Worm (Caenorhabditis elegans) whole organism, young adult: ENCODE measurements around the gene twk-16.

Experiments
- B0035.1 ChIP-seq: sonication (generic microtip); optimal IDR thresholded peaks from 2 replicates; lab custom pipeline; 2016; ENCODE audit warnings: missing genetic modification characterization, mild to moderate bottlenecking, missing compliant biosample characterization, missing genotype, missing genetic modification reagents
- B0336.3 ChIP-seq: fragments of 200-800 bp; sonication (Bioruptor generic); IDR thresholded peaks from 2 replicates; pipeline ENCODE4 v1.3.6; 2022; ENCODE audit warnings: missing genetic modification characterization, missing compliant biosample characterization
- F33H1.4 ChIP-seq: fragments of 200-800 bp; sonication (Bioruptor generic); IDR thresholded peaks from 2 replicates; pipeline ENCODE4 v1.3.6; 2022; ENCODE audit warnings: missing genetic modification reagents, missing genetic modification characterization, missing compliant biosample characterization
- F37B4.10 ChIP-seq: fragments of 200-800 bp; sonication (Bioruptor generic); IDR thresholded peaks from 2 replicates; pipeline ENCODE4 v1.3.6; 2022; ENCODE audit warnings: missing genetic modification characterization, missing compliant biosample characterization
- F39B2.1 ChIP-seq: fragments of 200-800 bp; sonication (Bioruptor generic); IDR thresholded peaks from 2 replicates; pipeline ENCODE4 v1.3.6; 2022; ENCODE audit warnings: missing genetic modification reagents, missing genetic modification characterization, missing compliant biosample characterization
- F52B5.7 ChIP-seq: sonication (generic microtip); optimal IDR thresholded peaks from 2 replicates; lab custom pipeline; 2016; ENCODE audit warnings: mild to moderate bottlenecking, missing genetic modification characterization, missing compliant biosample characterization
- F55B11.4 ChIP-seq: sonication (generic microtip); optimal IDR thresholded peaks from 2 replicates; lab custom pipeline; 2016; ENCODE audit warnings: missing compliant biosample characterization, missing genetic modification characterization, borderline replicate concordance; ENCODE audit not compliant: insufficient read depth
- F57C9.4 ChIP-seq: sonication (generic microtip); optimal IDR thresholded peaks from 2 replicates; lab custom pipeline; 2017; ENCODE audit warnings: mild to moderate bottlenecking, missing genetic modification characterization, missing compliant biosample characterization
- K12H6.12 ChIP-seq: fragments of 200-800 bp; sonication (Bioruptor generic); optimal IDR thresholded peaks from 2 replicates; lab custom pipeline; 2018; ENCODE audit warnings: mild to moderate bottlenecking, missing genetic modification characterization, missing compliant biosample characterization
- T07F8.4 ChIP-seq: sonication (generic microtip); optimal IDR thresholded peaks from 2 replicates; lab custom pipeline; 2016; ENCODE audit warnings: mild to moderate bottlenecking, missing genetic modification characterization, moderate library complexity, missing compliant biosample characterization
- T26A5.8 ChIP-seq: sonication (generic microtip); optimal IDR thresholded peaks from 2 replicates; lab custom pipeline; 2016; ENCODE audit warnings: missing genetic modification characterization, missing compliant biosample characterization
- Y53G8AR.9 ChIP-seq: fragments of 200-800 bp; sonication (Bioruptor generic); conservative IDR thresholded peaks from 2 replicates; pipeline ENCODE4 v1.3.6; 2022; ENCODE audit warnings: missing genetic modification reagents, missing genetic modification characterization, missing compliant biosample characterization
- Y56A3A.18 ChIP-seq: fragments of 200-800 bp; sonication (Bioruptor generic); IDR thresholded peaks from 2 replicates; pipeline ENCODE4 v1.3.6; 2022; ENCODE audit warnings: missing genetic modification reagents, missing genetic modification characterization, missing compliant biosample characterization
- Y67H2A.10 ChIP-seq: fragments of 200-800 bp; sonication (Bioruptor generic); conservative IDR thresholded peaks from 2 replicates; pipeline ENCODE4 v1.3.6; 2022; ENCODE audit warnings: missing genetic modification reagents, missing genetic modification characterization, missing compliant biosample characterization
- ZK185.1 ChIP-seq: sonication (generic microtip); optimal IDR thresholded peaks from 2 replicates; lab custom pipeline; 2016; ENCODE audit warnings: mild to moderate bottlenecking, missing genetic modification characterization, missing compliant biosample characterization; ENCODE audit not compliant: poor library complexity, severe bottlenecking
- ama-1 ChIP-seq, 3 experiments: fragments of 150-350 bp in 1 of 3; sonication (generic microtip) in 2 of 3; optimal IDR thresholded peaks; 2 replicates each; lab custom pipeline; 2014 to 2018; ENCODE audit warnings: missing biosample characterization in 2 of 3, missing genetic modification characterization in 2 of 3, missing genetic modification reagents in 2 of 3
- atf-7 ChIP-seq: sonication (generic microtip); optimal IDR thresholded peaks from 2 replicates; lab custom pipeline; 2017; ENCODE audit warnings: mild to moderate bottlenecking, missing genetic modification characterization, missing compliant biosample characterization
- bed-1 ChIP-seq: fragments of 200-800 bp; sonication (Bioruptor generic); IDR thresholded peaks from 2 replicates; pipeline ENCODE4 v1.3.6; 2022; ENCODE audit warnings: missing genetic modification reagents, missing genetic modification characterization, missing compliant biosample characterization
- ceh-100 ChIP-seq: fragments of 200-800 bp; sonication (Bioruptor generic); IDR thresholded peaks from 2 replicates; pipeline ENCODE4 v1.3.6; 2022; ENCODE audit warnings: missing genetic modification reagents, missing genetic modification characterization, missing compliant biosample characterization
- ceh-27 ChIP-seq: fragments of 200-800 bp; sonication (Bioruptor generic); optimal IDR thresholded peaks from 2 replicates; lab custom pipeline; 2018; ENCODE audit warnings: mild to moderate bottlenecking, missing genetic modification characterization, moderate library complexity, missing compliant biosample characterization
- ceh-40 ChIP-seq: fragments of 200-800 bp; sonication (Bioruptor generic); IDR thresholded peaks from 2 replicates; pipeline ENCODE4 v1.3.6; 2022; ENCODE audit warnings: missing genetic modification characterization, missing compliant biosample characterization
- ceh-58 ChIP-seq: fragments of 200-800 bp; sonication (Bioruptor generic); IDR thresholded peaks from 2 replicates; pipeline ENCODE4 v1.3.6; 2022; ENCODE audit warnings: missing genetic modification characterization, missing compliant biosample characterization
- ceh-91 ChIP-seq: fragments of 200-800 bp; sonication (Bioruptor generic); IDR thresholded peaks from 2 replicates; pipeline ENCODE4 v1.3.6; 2022; ENCODE audit warnings: missing genetic modification reagents, missing genetic modification characterization, missing compliant biosample characterization
- chd-7 ChIP-seq: sonication (generic microtip); optimal IDR thresholded peaks from 2 replicates; lab custom pipeline; 2016; ENCODE audit warnings: mild to moderate bottlenecking, missing genetic modification characterization, moderate library complexity, missing compliant biosample characterization
- die-1 ChIP-seq: sonication (generic microtip); optimal IDR thresholded peaks from 2 replicates; lab custom pipeline; 2016; ENCODE audit warnings: missing genotype, mild to moderate bottlenecking, missing genetic modification characterization, missing compliant biosample characterization
- dox-1 ChIP-seq: fragments of 200-800 bp; sonication (Bioruptor generic); IDR thresholded peaks from 2 replicates; pipeline ENCODE4 v1.3.6; 2022; ENCODE audit warnings: missing genetic modification reagents, missing genetic modification characterization, missing compliant biosample characterization
- dpl-1 ChIP-seq: fragments of 150-350 bp; optimal IDR thresholded peaks from 2 replicates; lab custom pipeline; 2014; ENCODE audit warnings: missing biosample characterization, missing genetic modification reagents, missing genetic modification characterization
- egl-18 ChIP-seq: fragments of 200-800 bp; sonication (Bioruptor generic); IDR thresholded peaks from 2 replicates; pipeline ENCODE4 v1.3.6; 2022; ENCODE audit warnings: missing genetic modification reagents, missing genetic modification characterization, missing compliant biosample characterization
- egl-44 ChIP-seq: fragments of 200-800 bp; sonication (Bioruptor generic); IDR thresholded peaks from 2 replicates; pipeline ENCODE4 v1.3.6; 2022; ENCODE audit warnings: missing genetic modification reagents, missing genetic modification characterization, missing compliant biosample characterization
- egrh-3 ChIP-seq: fragments of 200-800 bp; sonication (Bioruptor generic); IDR thresholded peaks from 2 replicates; pipeline ENCODE4 v1.3.6; 2022; ENCODE audit warnings: missing genetic modification reagents, missing genetic modification characterization, missing compliant biosample characterization
- ekl-4 ChIP-seq: fragments of 200-800 bp; sonication (Bioruptor generic); IDR thresholded peaks from 2 replicates; pipeline ENCODE4 v1.3.6; 2022; ENCODE audit warnings: missing genetic modification reagents, missing genetic modification characterization, missing compliant biosample characterization
- hlh-12 ChIP-seq: sonication (generic microtip); optimal IDR thresholded peaks from 2 replicates; lab custom pipeline; 2016; ENCODE audit warnings: missing genetic modification characterization, missing compliant biosample characterization
- hrde-1 ChIP-seq: sonication (generic microtip); optimal IDR thresholded peaks from 2 replicates; lab custom pipeline; 2016; ENCODE audit warnings: missing genetic modification characterization, mild to moderate bottlenecking, missing compliant biosample characterization, moderate library complexity, missing genotype, missing genetic modification reagents, borderline replicate concordance
- hsf-1 ChIP-seq: fragments of 200-800 bp; sonication (Bioruptor generic); IDR thresholded peaks from 2 replicates; pipeline ENCODE4 v1.3.6; 2022; ENCODE audit warnings: missing genetic modification reagents, missing genetic modification characterization, missing compliant biosample characterization
- lag-1 ChIP-seq: fragments of 200-800 bp; sonication (Bioruptor generic); IDR thresholded peaks from 2 replicates; pipeline ENCODE4 v1.3.6; 2022; ENCODE audit warnings: missing genetic modification reagents, missing genetic modification characterization, missing compliant biosample characterization
- lin-26 ChIP-seq: fragments of 200-800 bp; sonication (Bioruptor generic); IDR thresholded peaks from 2 replicates; pipeline ENCODE4 v1.3.6; 2022; ENCODE audit warnings: missing genetic modification reagents, missing genetic modification characterization, missing compliant biosample characterization
- madf-3 ChIP-seq: fragments of 200-800 bp; sonication (Bioruptor generic); IDR thresholded peaks from 2 replicates; pipeline ENCODE4 v1.3.6; 2022; ENCODE audit warnings: missing genetic modification reagents, missing genetic modification characterization, missing compliant biosample characterization
- mes-4 ChIP-seq: sonication (generic microtip); optimal IDR thresholded peaks from 2 replicates; lab custom pipeline; 2016; ENCODE audit warnings: missing genotype, missing genetic modification characterization, missing compliant biosample characterization
- nfya-1 ChIP-seq: sonication (generic microtip); optimal IDR thresholded peaks from 2 replicates; lab custom pipeline; 2017; ENCODE audit warnings: antibody characterized with exemption, missing compliant biosample characterization, missing genetic modification characterization, borderline replicate concordance; ENCODE audit not compliant: insufficient read depth
- nhr-120 ChIP-seq: fragments of 200-800 bp; sonication (Bioruptor generic); IDR thresholded peaks from 2 replicates; pipeline ENCODE4 v1.3.6; 2022; ENCODE audit warnings: missing genetic modification characterization, missing compliant biosample characterization
- nhr-179 ChIP-seq: sonication (generic microtip); optimal IDR thresholded peaks from 2 replicates; lab custom pipeline; 2016; ENCODE audit warnings: mild to moderate bottlenecking, missing genetic modification characterization, missing compliant biosample characterization
- nhr-27 ChIP-seq: fragments of 200-800 bp; sonication (Bioruptor generic); optimal IDR thresholded peaks from 2 replicates; lab custom pipeline; 2018; ENCODE audit warnings: mild to moderate bottlenecking, missing genetic modification characterization, moderate library complexity, missing compliant biosample characterization
- rec-8 ChIP-seq, 2 experiments: sonication (generic microtip); optimal IDR thresholded peaks; 2 replicates each; lab custom pipeline; 2016; ENCODE audit warnings: mild to moderate bottlenecking in 2 of 2, missing genetic modification characterization in 2 of 2, missing genetic modification reagents in 2 of 2, missing genotype in 2 of 2, missing biosample characterization in 1 of 2, missing compliant biosample characterization in 1 of 2, moderate library complexity in 1 of 2
- repo-1 ChIP-seq: sonication (generic microtip); optimal IDR thresholded peaks from 2 replicates; lab custom pipeline; 2017; ENCODE audit warnings: mild to moderate bottlenecking, missing genetic modification characterization, missing compliant biosample characterization
- snpc-4 ChIP-seq, 5 experiments: fragments of 150-350 bp in 1 of 5; sonication (generic microtip) in 4 of 5; optimal IDR thresholded peaks; 2 replicates each; lab custom pipeline; 2014 to 2018; ENCODE audit warnings: missing genetic modification characterization in 5 of 5, missing biosample characterization in 3 of 5, antibody characterized with exemption in 2 of 5, mild to moderate bottlenecking in 2 of 5, missing compliant biosample characterization in 2 of 5, missing genotype in 2 of 5, moderate library complexity in 2 of 5, missing genetic modification reagents in 1 of 5
- tlf-1 ChIP-seq: fragments of 200-800 bp; sonication (Bioruptor generic); optimal IDR thresholded peaks from 2 replicates; lab custom pipeline; 2018; ENCODE audit warnings: mild to moderate bottlenecking, missing genetic modification characterization, missing compliant biosample characterization
- xnd-1 ChIP-seq: sonication (generic microtip); optimal IDR thresholded peaks from 2 replicates; lab custom pipeline; 2016; ENCODE audit warnings: missing genotype, missing genetic modification reagents, missing genetic modification characterization, missing compliant biosample characterization

twk-16 gene

DNA sequence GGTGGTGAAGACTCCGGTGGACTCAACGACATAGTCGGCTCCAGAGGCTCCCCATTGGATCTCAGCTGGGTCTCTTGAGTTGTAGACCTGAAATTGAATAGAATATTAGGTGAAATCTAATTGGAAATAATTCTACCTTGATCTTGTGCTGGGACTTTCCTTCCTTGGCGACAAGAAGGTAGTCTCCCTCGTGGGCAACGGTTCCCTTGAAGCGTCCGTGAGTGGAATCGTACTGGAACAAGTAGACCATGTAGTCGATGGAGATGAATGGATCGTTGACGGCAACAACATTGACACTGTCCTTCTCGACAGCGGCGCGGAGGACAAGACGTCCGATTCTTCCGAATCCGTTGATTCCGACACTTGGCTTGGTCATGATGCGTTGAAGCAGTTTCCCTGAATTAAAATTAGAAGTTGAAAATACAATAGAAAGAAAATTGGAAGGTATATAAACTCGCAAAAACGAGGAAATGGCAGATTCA is 32.1 kb downstream of the twk-16 start, which contains the start of gene gpd-3 (continued):
- TF ChIP-seq dox-1 (GFP tag; lab: Robert Waterston, UW) (0 out of 2 replicates have a peak, but pooled peaks have one; percentile 11), F55B11.4 (tag; lab: Kevin White, UChicago) (no peak), bed-1 (no peak), ekl-4 (0 out of 2 replicates have a peak, but pooled peaks have one; percentile 16), nfya-1 (tag; lab: Kevin White, UChicago) (no peak), ceh-100 (no peak), ama-1 (optimal IDR thresholded peaks at IDR 0.05; lab: Kevin White, UChicago) (peak; percentile 71), ama-1 (GFP tag; optimal IDR thresholded peaks at IDR 0.05; lab: Kevin White, UChicago) (no peak), T26A5.8 (tag; lab: Kevin White, UChicago) (no peak), Y53G8AR.9 (GFP tag; lab: Robert Waterston, UW) (peak; percentile 60), nhr-120 (GFP tag; lab: Robert Waterston, UW) (no peak), ceh-58 (GFP tag; lab: Robert Waterston, UW) (no peak), die-1 (tag; lab: Kevin White, UChicago) (no peak), lin-26 (GFP tag; lab: Robert Waterston, UW) (peak; percentile 61; the same call in 1 of the 2 replicates), F33H1.4 (GFP tag; lab: Robert Waterston, UW) (no peak), madf-3 (GFP tag; lab: Robert Waterston, UW) (0 out of 2 replicates have a peak, but pooled peaks have one; percentile 13), xnd-1 (tag; lab: Kevin White, UChicago) (no peak), dpl-1 (GFP tag; lab: Kevin White, UChicago) (no peak), repo-1 (tag; lab: Kevin White, UChicago) (peak; percentile 57), hrde-1 (no peak), mes-4 (tag; lab: Kevin White, UChicago) (no peak), ceh-27 (GFP tag; lab: Kevin White, UChicago) (no peak), lag-1 (GFP tag; lab: Robert Waterston, UW) (0 out of 2 replicates have a peak, but pooled peaks have one; percentile 6), ZK185.1 (tag; lab: Kevin White, UChicago) (peak; percentile 15), F37B4.10 (0 out of 2 replicates have a peak, but pooled peaks have one; percentile 20), chd-7 (tag; lab: Kevin White, UChicago) (no peak), B0336.3 (no peak; the same call in 1 of the 2 replicates), nhr-179 (no peak), K12H6.12 (tag; lab: Kevin White, UChicago) (no peak), egl-44 (no peak; the same call in 1 of the 2 replicates), ceh-91 (no peak), F57C9.4 (tag; lab: Kevin White, UChicago) (no peak), egrh-3 (GFP tag; lab: Robert Waterston, UW) (no peak), hsf-1 (GFP tag; lab: Robert Waterston, UW) (no peak), snpc-4 (GFP tag; optimal IDR thresholded peaks at IDR 0.05; lab: Kevin White, UChicago) (no peak), snpc-4 (tag; optimal IDR thresholded peaks at IDR 0.05; lab: Kevin White, UChicago) (no peak), atf-7 (tag; lab: Kevin White, UChicago) (no peak), rec-8 (tag; optimal IDR thresholded peaks at IDR 0.05; lab: Kevin White, UChicago) (no peak), T07F8.4 (tag; lab: Kevin White, UChicago) (no peak), hlh-12 (no peak), Y67H2A.10 (GFP tag; lab: Robert Waterston, UW) (no peak), ceh-40 (GFP tag; lab: Robert Waterston, UW) (no peak), tlf-1 (GFP tag; lab: Kevin White, UChicago) (peak; percentile 3), B0035.1 (peak; percentile 51), nhr-27 (tag; lab: Kevin White, UChicago) (no peak), egl-18 (GFP tag; lab: Robert Waterston, UW) (no peak), F52B5.7 (no peak), Y56A3A.18 (GFP tag; lab: Robert Waterston, UW) (peak; percentile 59; the same call in 1 of the 2 replicates), F39B2.1 (GFP tag; lab: Robert Waterston, UW) (no peak)
